Worm (Caenorhabditis elegans): ENCODE measurements around the gene C26H9A.4.

C26H9A.4 gene

DNA sequence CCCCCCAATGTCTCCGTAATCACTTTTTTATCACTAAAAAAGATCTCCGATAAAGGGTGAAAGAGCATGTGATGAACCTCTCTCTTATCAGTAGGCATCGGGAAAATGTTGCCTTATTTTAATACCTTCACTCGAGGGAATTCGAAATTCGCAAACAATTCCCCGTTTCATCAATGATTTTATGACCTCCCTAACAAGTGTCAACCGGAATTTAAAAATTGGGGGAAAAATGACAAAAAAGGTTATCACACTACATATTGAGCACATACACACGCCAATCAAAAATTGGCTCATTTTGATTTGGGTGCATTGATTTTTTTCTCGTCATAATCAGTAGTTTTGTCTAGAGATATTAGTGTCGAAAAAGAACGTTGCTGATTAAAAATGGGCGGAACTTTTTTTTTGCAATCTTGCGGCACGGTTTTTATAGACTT lies 36.5 kb downstream of the C26H9A.4 start:
- TF ChIP-seq sea-1 (GFP tag; conservative IDR thresholded peaks at IDR 0.05) (0 out of 2 replicates have a peak, but pooled peaks have one; percentile 31), hnd-1 (tag; optimal IDR thresholded peaks at IDR 0.05) (no peak)

DNA sequence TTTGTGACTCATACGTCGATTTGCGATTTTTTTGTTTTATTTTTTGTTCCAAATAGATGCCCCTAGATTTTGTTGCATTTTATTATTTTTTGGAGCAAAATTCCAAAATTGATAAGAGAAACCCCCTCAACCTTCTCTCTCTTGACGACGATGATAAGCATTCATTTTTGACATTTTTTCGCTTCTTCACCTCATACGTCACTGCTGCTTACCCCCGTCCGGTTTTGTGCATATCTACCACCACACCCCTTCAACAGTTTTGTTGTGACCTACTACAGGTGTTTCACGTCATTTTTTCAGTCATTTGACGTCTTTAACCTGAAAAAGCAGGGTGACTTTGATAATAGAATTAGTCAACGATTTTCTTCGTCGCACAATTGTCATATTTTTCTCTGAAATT lies 45.7 kb downstream of the C26H9A.4 start:
- TF ChIP-seq hmbx-1 (tag; optimal IDR thresholded peaks at IDR 0.05) = no peak
- no peak for TF ChIP-seq B0310.2 (tag; optimal IDR thresholded peaks at IDR 0.05)
- no peak for TF ChIP-seq hmg-4 (GFP tag; optimal IDR thresholded peaks at IDR 0.05)
- TF ChIP-seq aly-1 (tag; optimal IDR thresholded peaks at IDR 0.05) = no peak
- no peak for TF ChIP-seq sea-1 (GFP tag; conservative IDR thresholded peaks at IDR 0.05)
- no peak for TF ChIP-seq ceh-36 (tag; optimal IDR thresholded peaks at IDR 0.05)
- TF ChIP-seq tbx-37 (GFP tag; conservative IDR thresholded peaks at IDR 0.05) = no peak
- TF ChIP-seq F13C5.2 (tag; optimal IDR thresholded peaks at IDR 0.05) = no peak
- no peak for TF ChIP-seq ceh-13 (GFP tag; optimal IDR thresholded peaks at IDR 0.05)
- no peak for TF ChIP-seq hnd-1 (tag; optimal IDR thresholded peaks at IDR 0.05)
- no peak for TF ChIP-seq scrt-1 (GFP tag; IDR thresholded peaks at IDR 0.05)

DNA sequence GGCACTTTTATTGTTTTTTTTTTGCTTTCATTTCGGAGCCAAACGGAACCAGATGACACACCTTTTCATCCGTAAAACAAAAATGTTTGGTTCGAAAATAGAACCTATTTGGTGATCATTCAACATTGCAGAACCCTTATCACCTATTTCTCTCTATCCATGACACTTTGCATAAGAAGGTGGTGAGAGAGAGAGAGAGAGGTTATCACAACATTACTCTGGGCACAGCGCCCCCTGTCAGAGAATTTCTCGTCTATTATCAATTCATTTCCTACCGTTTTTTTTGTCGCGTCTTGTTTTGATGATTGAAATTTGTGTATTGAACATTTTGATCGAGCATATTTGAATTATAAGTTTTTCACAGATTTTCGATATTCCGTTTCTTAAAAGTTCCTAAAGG lies 47.0 kb downstream of the C26H9A.4 start:
- TF ChIP-seq hmg-4 (GFP tag; optimal IDR thresholded peaks at IDR 0.05) (no peak), ceh-36 (tag; optimal IDR thresholded peaks at IDR 0.05) (no peak), tbx-11 (GFP tag; IDR thresholded peaks at IDR 0.05) (no peak), sea-1 (GFP tag; conservative IDR thresholded peaks at IDR 0.05) (no peak), flt-1 (GFP tag; IDR thresholded peaks at IDR 0.05) (no peak), ama-1 (optimal IDR thresholded peaks at IDR 0.05) (no peak), hmbx-1 (tag; optimal IDR thresholded peaks at IDR 0.05) (no peak), F13C5.2 (tag; optimal IDR thresholded peaks at IDR 0.05) (no peak), scrt-1 (GFP tag; IDR thresholded peaks at IDR 0.05) (no peak), B0310.2 (tag; optimal IDR thresholded peaks at IDR 0.05) (no peak), tra-4 (tag; optimal IDR thresholded peaks at IDR 0.05) (no peak), aly-1 (tag; optimal IDR thresholded peaks at IDR 0.05) (no peak), tbx-37 (GFP tag; conservative IDR thresholded peaks at IDR 0.05) (no peak), ets-7 (tag; optimal IDR thresholded peaks at IDR 0.05) (no peak), hnd-1 (tag; optimal IDR thresholded peaks at IDR 0.05) (no peak), ceh-13 (GFP tag; optimal IDR thresholded peaks at IDR 0.05) (no peak), pes-1 (GFP tag; IDR thresholded peaks at IDR 0.05) (no peak)

DNA sequence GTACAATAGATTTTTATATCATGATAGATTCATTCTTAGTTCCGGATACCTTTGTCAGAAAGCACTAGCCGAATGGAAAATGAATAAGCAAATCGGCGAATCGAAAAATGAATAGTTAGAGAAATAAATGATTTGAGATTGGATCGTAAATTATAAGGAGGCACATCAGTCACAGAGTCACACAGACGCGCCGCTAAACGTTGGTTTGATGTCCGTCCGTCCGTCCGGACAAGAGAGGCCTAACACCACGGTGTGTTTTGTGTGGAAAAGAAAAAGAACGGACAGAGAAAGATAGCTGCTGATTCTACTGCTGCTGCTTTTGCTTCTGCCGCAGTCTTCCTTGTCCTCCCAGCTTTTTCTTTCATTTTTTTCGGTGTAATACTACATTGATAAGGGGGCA lies 47.7 kb downstream of the C26H9A.4 start:
- TF ChIP-seq hmg-4 (GFP tag; optimal IDR thresholded peaks at IDR 0.05) (no peak), pes-1 (GFP tag; IDR thresholded peaks at IDR 0.05) (no peak), B0310.2 (tag; optimal IDR thresholded peaks at IDR 0.05) (no peak), tbx-11 (GFP tag; IDR thresholded peaks at IDR 0.05) (no peak), ceh-13 (GFP tag; optimal IDR thresholded peaks at IDR 0.05) (no peak), tra-4 (tag; optimal IDR thresholded peaks at IDR 0.05) (no peak), ets-7 (tag; optimal IDR thresholded peaks at IDR 0.05) (no peak), sea-1 (GFP tag; conservative IDR thresholded peaks at IDR 0.05) (no peak), tbx-37 (GFP tag; conservative IDR thresholded peaks at IDR 0.05) (no peak), aly-1 (tag; optimal IDR thresholded peaks at IDR 0.05) (no peak), ama-1 (optimal IDR thresholded peaks at IDR 0.05) (no peak), F13C5.2 (tag; optimal IDR thresholded peaks at IDR 0.05) (no peak)

Measured in whole organism, early embryonic.